Fruit fly (Drosophila melanogaster) whole organism, pupa: ENCODE data around the gene CG42724.

ENCODE experiments used
- CG12605 ChIP-seq: fragments of 200-800 bp; sonication (Bioruptor generic); IDR thresholded peaks from 2 replicates; pipeline ENCODE4 v1.3.6; 2022; ENCODE audit warnings: missing biosample characterization, missing genetic modification characterization
- CG13204 ChIP-seq: fragments of 200-800 bp; sonication (Bioruptor generic); optimal IDR thresholded peaks from 2 replicates; lab custom pipeline; 2018; ENCODE audit warnings: missing biosample characterization, mild to moderate bottlenecking, missing genetic modification characterization, moderate library complexity
- CG9948 ChIP-seq: fragments of 200-800 bp; sonication (Bioruptor generic); optimal IDR thresholded peaks from 2 replicates; lab custom pipeline; 2018; ENCODE audit warnings: missing biosample characterization, mild to moderate bottlenecking, missing genetic modification characterization, moderate library complexity
- D1 ChIP-seq: fragments of 200-800 bp; sonication (Bioruptor generic); optimal IDR thresholded peaks from 2 replicates; lab custom pipeline; 2018; ENCODE audit warnings: missing biosample characterization, mild to moderate bottlenecking, missing genetic modification characterization, moderate library complexity
- fd96Ca ChIP-seq: fragments of 200-800 bp; sonication (Bioruptor generic); IDR thresholded peaks from 3 replicates; pipeline ENCODE4 v1.3.6; 2022; ENCODE audit warnings: missing biosample characterization, missing genetic modification characterization

- TF ChIP-seq D1 (tag; lab: Kevin White, UChicago) (no peak), fd96Ca (GFP tag; lab: Robert Waterston, UW) (no peak), CG13204 (peak; percentile 44), CG9948 (tag; lab: Kevin White, UChicago) (no peak), CG12605 (GFP tag; lab: Robert Waterston, UW) (no peak)
Measured at dm6 chr3R:6315078-6315477, 53.0 kb downstream of the CG42724 start.
